Fruit fly (Drosophila melanogaster) whole organism, embryonic: Measurements from ENCODE around the gene CG13031.

ENCODE experiments used
- ATbp ChIP-seq: fragments of 200-800 bp; sonication (Bioruptor generic); optimal IDR thresholded peaks from 2 replicates; lab custom pipeline; 2017; ENCODE audit warnings: missing biosample characterization, mild to moderate bottlenecking, missing genetic modification characterization, missing genetic modification reagents
- Bteb2 ChIP-seq: fragments of 200-800 bp; sonication (Bioruptor generic); optimal IDR thresholded peaks from 2 replicates; lab custom pipeline; 2016; ENCODE audit warnings: missing biosample characterization, missing genetic modification characterization
- CG1024 ChIP-seq: fragments of 200-800 bp; sonication (Bioruptor generic); IDR thresholded peaks from 2 replicates; pipeline ENCODE4 v1.3.6; 2022; ENCODE audit warnings: missing biosample characterization, missing genetic modification characterization
- CG11093 ChIP-seq: fragments of 200-800 bp; sonication (Bioruptor generic); IDR thresholded peaks from 3 replicates; pipeline ENCODE4 v1.3.6; 2022; ENCODE audit warnings: missing biosample characterization, missing genetic modification characterization
- CG11398 ChIP-seq: fragments of 200-800 bp; sonication (Bioruptor generic); optimal IDR thresholded peaks from 2 replicates; lab custom pipeline; 2016; ENCODE audit warnings: missing biosample characterization, missing genetic modification characterization
- CG12744 ChIP-seq: fragments of 200-800 bp; sonication (Bioruptor generic); optimal IDR thresholded peaks from 2 replicates; lab custom pipeline; 2016; ENCODE audit warnings: missing biosample characterization, missing genetic modification characterization
- CG12942 ChIP-seq: fragments of 200-800 bp; sonication (Bioruptor generic); optimal IDR thresholded peaks from 3 replicates; lab custom pipeline; 2016; ENCODE audit warnings: missing biosample characterization, missing genetic modification characterization
- CG1603 ChIP-seq: fragments of 200-800 bp; sonication (Bioruptor generic); optimal IDR thresholded peaks from 2 replicates; lab custom pipeline; 2019; ENCODE audit warnings: missing biosample characterization, mild to moderate bottlenecking, missing genetic modification characterization, moderate library complexity
- CG1647 ChIP-seq: fragments of 200-800 bp; sonication (Bioruptor generic); optimal IDR thresholded peaks from 3 replicates; lab custom pipeline; 2016; ENCODE audit warnings: missing biosample characterization, missing genetic modification characterization
- CG17802 ChIP-seq: fragments of 200-800 bp; sonication (Bioruptor generic); optimal IDR thresholded peaks from 2 replicates; lab custom pipeline; 2018; ENCODE audit warnings: missing biosample characterization, mild to moderate bottlenecking, missing genetic modification characterization, moderate library complexity
- CG18599 ChIP-seq: fragments of 200-800 bp; sonication (Bioruptor generic); optimal IDR thresholded peaks from 3 replicates; lab custom pipeline; 2017; ENCODE audit warnings: missing biosample characterization, missing genetic modification characterization, mild to moderate bottlenecking, moderate library complexity, missing genetic modification reagents
- CG32532 ChIP-seq: fragments of 200-800 bp; sonication (Bioruptor generic); IDR thresholded peaks from 2 replicates; pipeline ENCODE4 v1.3.6; 2022; ENCODE audit warnings: missing biosample characterization, missing genetic modification characterization
- CG3281 ChIP-seq: fragments of 200-800 bp; sonication (Bioruptor generic); optimal IDR thresholded peaks from 3 replicates; lab custom pipeline; 2017; ENCODE audit warnings: missing biosample characterization, mild to moderate bottlenecking, missing genetic modification characterization
- CG34376 ChIP-seq: fragments of 200-800 bp; sonication (Bioruptor generic); optimal IDR thresholded peaks from 2 replicates; lab custom pipeline; 2018; ENCODE audit warnings: missing biosample characterization, mild to moderate bottlenecking, missing genetic modification characterization
- CG4404 ChIP-seq: fragments of 200-800 bp; sonication (Bioruptor generic); IDR thresholded peaks from 2 replicates; pipeline ENCODE4 v1.3.6; 2022; ENCODE audit warnings: missing biosample characterization, missing genetic modification characterization
- CG5953 ChIP-seq: fragments of 200-800 bp; sonication (Bioruptor generic); IDR thresholded peaks from 2 replicates; pipeline ENCODE4 v1.3.6; 2022; ENCODE audit warnings: missing biosample characterization, missing genetic modification characterization
- CG9609 ChIP-seq: fragments of 200-800 bp; sonication (Bioruptor generic); optimal IDR thresholded peaks from 3 replicates; lab custom pipeline; 2016; ENCODE audit warnings: missing biosample characterization, missing genetic modification characterization
- CHES-1-like ChIP-seq: fragments of 200-800 bp; sonication (Bioruptor generic); optimal IDR thresholded peaks from 2 replicates; lab custom pipeline; 2016; ENCODE audit warnings: missing biosample characterization, missing genetic modification characterization
- Deaf1 ChIP-seq: fragments of 200-800 bp; optimal IDR thresholded peaks from 3 replicates; lab custom pipeline; 2019; ENCODE audit warnings: missing biosample characterization, mild to moderate bottlenecking, missing genetic modification characterization, moderate library complexity
- Dfd ChIP-seq, 2 experiments: fragments of >200 bp; optimal IDR thresholded peaks; 2 replicates each; lab custom pipeline; 2017; ENCODE audit warnings: missing biosample characterization in 2 of 2, missing genetic modification characterization in 2 of 2
- Doc2 ChIP-seq: fragments of 200-800 bp; sonication (Bioruptor generic); IDR thresholded peaks from 2 replicates; pipeline ENCODE4 v1.3.6; 2022; ENCODE audit warnings: missing biosample characterization, missing genetic modification characterization
- Fer3 ChIP-seq: fragments of 200-800 bp; sonication (Bioruptor generic); optimal IDR thresholded peaks from 2 replicates; lab custom pipeline; 2018; ENCODE audit warnings: missing biosample characterization, mild to moderate bottlenecking, missing genetic modification characterization, moderate library complexity
- GATAe ChIP-seq: fragments of 200-800 bp; sonication (Bioruptor generic); conservative IDR thresholded peaks from 2 replicates; pipeline ENCODE4 v1.3.6; 2022; ENCODE audit warnings: missing biosample characterization, missing genetic modification characterization
- Hr51 ChIP-seq, 2 experiments: fragments of 200-800 bp; sonication (Bioruptor generic); optimal IDR thresholded peaks; 2 replicates in 1 of 2; 3 replicates in 1 of 2; lab custom pipeline; 2016 to 2018; ENCODE audit warnings: missing biosample characterization in 2 of 2, missing genetic modification characterization in 2 of 2, mild to moderate bottlenecking in 1 of 2, moderate library complexity in 1 of 2
- Myb ChIP-seq: fragments of 200-800 bp; sonication (Bioruptor generic); optimal IDR thresholded peaks from 2 replicates; lab custom pipeline; 2016; ENCODE audit warnings: missing biosample characterization, missing genetic modification characterization
- Nf-YA ChIP-seq: fragments of 200-800 bp; sonication (Bioruptor generic); IDR thresholded peaks from 2 replicates; pipeline ENCODE4 v1.3.6; 2022; ENCODE audit warnings: missing biosample characterization, missing genetic modification characterization
- NfI ChIP-seq: fragments of 200-800 bp; sonication (Bioruptor generic); optimal IDR thresholded peaks from 3 replicates; lab custom pipeline; 2018; ENCODE audit warnings: missing biosample characterization, mild to moderate bottlenecking, missing genetic modification characterization, moderate library complexity
- Opbp ChIP-seq: fragments of 200-800 bp; sonication (Bioruptor generic); IDR thresholded peaks from 3 replicates; pipeline ENCODE4 v1.3.6; 2022; ENCODE audit warnings: missing biosample characterization, missing genetic modification characterization; ENCODE audit not compliant: partially characterized antibody
- Poxn ChIP-seq: fragments of 200-800 bp; sonication (Bioruptor generic); IDR thresholded peaks from 2 replicates; pipeline ENCODE4 v1.3.6; 2022; ENCODE audit warnings: missing biosample characterization, missing genetic modification characterization
- Scr ChIP-seq: fragments of 200-800 bp; sonication (Bioruptor generic); IDR thresholded peaks from 2 replicates; pipeline ENCODE4 v1.3.6; 2022; ENCODE audit warnings: missing biosample characterization, missing genetic modification characterization; ENCODE audit not compliant: partially characterized antibody
- Sox102F ChIP-seq: fragments of 200-800 bp; sonication (Bioruptor generic); optimal IDR thresholded peaks from 2 replicates; lab custom pipeline; 2018; ENCODE audit warnings: missing biosample characterization, mild to moderate bottlenecking, missing genetic modification characterization, moderate library complexity
- Taf1 ChIP-seq: fragments of 200-800 bp; sonication (Bioruptor generic); IDR thresholded peaks from 2 replicates; pipeline ENCODE4 v1.3.6; 2022; ENCODE audit warnings: missing biosample characterization, missing genetic modification characterization
- ac ChIP-seq: fragments of 200-800 bp; sonication (Bioruptor generic); optimal IDR thresholded peaks from 3 replicates; lab custom pipeline; 2017; ENCODE audit warnings: missing biosample characterization, mild to moderate bottlenecking, missing genetic modification characterization
- crp ChIP-seq, 2 experiments: fragments of 200-800 bp; sonication (Bioruptor generic); optimal IDR thresholded peaks; 2 replicates in 1 of 2; 3 replicates in 1 of 2; lab custom pipeline; 2017; ENCODE audit warnings: missing biosample characterization in 2 of 2, missing genetic modification characterization in 2 of 2, mild to moderate bottlenecking in 1 of 2, moderate library complexity in 1 of 2
- cwo ChIP-seq: fragments of 200-800 bp; sonication (Bioruptor generic); optimal IDR thresholded peaks from 3 replicates; lab custom pipeline; 2017; ENCODE audit warnings: missing biosample characterization, missing genetic modification characterization, mild to moderate bottlenecking, moderate library complexity, missing genetic modification reagents
- fru ChIP-seq: fragments of >200 bp; optimal IDR thresholded peaks from 2 replicates; lab custom pipeline; 2017
- gro ChIP-seq: fragments of 200-800 bp; sonication (Bioruptor generic); optimal IDR thresholded peaks from 2 replicates; lab custom pipeline; 2016; ENCODE audit warnings: missing biosample characterization, missing genetic modification characterization
- gsb ChIP-seq: fragments of 200-800 bp; sonication (Bioruptor generic); IDR thresholded peaks from 2 replicates; pipeline ENCODE4 v1.3.6; 2022; ENCODE audit warnings: missing biosample characterization, missing genetic modification characterization
- maf-S ChIP-seq: fragments of 200-800 bp; sonication (Bioruptor generic); optimal IDR thresholded peaks from 2 replicates; lab custom pipeline; 2016; ENCODE audit warnings: missing biosample characterization, missing genetic modification characterization
- mam ChIP-seq: fragments of 200-800 bp; sonication (Bioruptor generic); optimal IDR thresholded peaks from 3 replicates; lab custom pipeline; 2016; ENCODE audit warnings: missing biosample characterization, missing genetic modification characterization
- nau ChIP-seq: fragments of 200-800 bp; sonication (Bioruptor generic); optimal IDR thresholded peaks from 3 replicates; lab custom pipeline; 2017; ENCODE audit warnings: missing biosample characterization, mild to moderate bottlenecking, missing genetic modification characterization, missing genetic modification reagents
- onecut ChIP-seq: fragments of 200-800 bp; sonication (Bioruptor generic); IDR thresholded peaks from 2 replicates; pipeline ENCODE4 v1.3.6; 2022; ENCODE audit warnings: missing biosample characterization, missing genetic modification characterization
- pan ChIP-seq, 4 experiments: fragments of >200 bp in 3 of 4; fragments of 200-800 bp in 1 of 4; sonication (Bioruptor generic) in 1 of 4; optimal IDR thresholded peaks in 3 of 4; IDR thresholded peaks in 1 of 4; 2 replicates each; pipeline versions ENCODE4 v1.3.6 to Lab custom; 2017 to 2022; ENCODE audit warnings: missing biosample characterization in 2 of 4, missing genetic modification characterization in 2 of 4, mixed read lengths in 1 of 4
- pros ChIP-seq: fragments of 200-800 bp; sonication (Bioruptor generic); optimal IDR thresholded peaks from 3 replicates; lab custom pipeline; 2019; ENCODE audit warnings: missing biosample characterization, mild to moderate bottlenecking, missing genetic modification characterization, moderate library complexity
- pzg ChIP-seq: fragments of 200-800 bp; sonication (Bioruptor generic); optimal IDR thresholded peaks from 3 replicates; lab custom pipeline; 2018; ENCODE audit warnings: missing biosample characterization, mild to moderate bottlenecking, missing genetic modification characterization, moderate library complexity
- sens ChIP-seq: fragments of 200-800 bp; sonication (Bioruptor generic); peaks from one replicate; lab custom pipeline; 2016; ENCODE audit warnings: missing biosample characterization, missing genetic modification characterization
- sna ChIP-seq: fragments of 200-800 bp; sonication (Bioruptor generic); IDR thresholded peaks from 2 replicates; pipeline ENCODE4 v1.3.6; 2022; ENCODE audit warnings: missing biosample characterization, missing genetic modification characterization; ENCODE audit not compliant: partially characterized antibody
- usp ChIP-seq: fragments of >200 bp; optimal IDR thresholded peaks from 2 replicates; lab custom pipeline; 2017; ENCODE audit warnings: missing biosample characterization, missing genetic modification characterization
- yki ChIP-seq: fragments of >200 bp; optimal IDR thresholded peaks from 3 replicates; lab custom pipeline; 2018
- zfh1 ChIP-seq: fragments of 200-800 bp; sonication (Bioruptor generic); IDR thresholded peaks from 3 replicates; pipeline ENCODE4 v1.3.6; 2022; ENCODE audit warnings: missing biosample characterization, missing genetic modification characterization

CG13031 gene

dm6 chr3L:16768001-16768652, 43.5 kb downstream of the CG13031 start (continued):
- TF ChIP-seq CG4404 (GFP tag; lab: Robert Waterston, UW) (peak; percentile 79), CG12942 (no peak), ATbp (GFP tag; lab: Kevin White, UChicago) (no peak), NfI (GFP tag; lab: Kevin White, UChicago) (no peak), crp (GFP tag; optimal IDR thresholded peaks at IDR 0.05; lab: Kevin White, UChicago) (no peak), Dfd (GFP tag; optimal IDR thresholded peaks at IDR 0.05; lab: Kevin White, UChicago) (no peak), CG3281 (GFP tag; lab: Kevin White, UChicago) (no peak), fru (lab: Kevin White, UChicago) (no peak), CG1024 (GFP tag; lab: Robert Waterston, UW) (no peak), CG1603 (tag; lab: Kevin White, UChicago) (peak; percentile 83), CG32532 (GFP tag; lab: Robert Waterston, UW) (no peak), GATAe (GFP tag; lab: Robert Waterston, UW) (no peak), mam (GFP tag; lab: Kevin White, UChicago) (peak; percentile 16), usp (GFP tag; lab: Kevin White, UChicago) (no peak), pros (GFP tag; lab: Kevin White, UChicago) (peak; percentile 88), CG12744 (GFP tag; lab: Kevin White, UChicago) (no peak), onecut (GFP tag; lab: Robert Waterston, UW) (0 out of 2 replicates have a peak, but pooled peaks have one; percentile 12), CG1647 (no peak), Opbp (GFP tag; lab: Robert Waterston, UW) (no peak), yki (lab: Kevin White, UChicago) (no peak), Myb (GFP tag; lab: Kevin White, UChicago) (no peak), CHES-1-like (GFP tag; lab: Kevin White, UChicago) (no peak), ac (GFP tag; lab: Kevin White, UChicago) (no peak), CG9609 (GFP tag; lab: Kevin White, UChicago) (no peak), CG34376 (GFP tag; lab: Kevin White, UChicago) (no peak), Hr51 (GFP tag; optimal IDR thresholded peaks at IDR 0.05; lab: Kevin White, UChicago) (peak in 1 of 2 experiments; percentile 23), sna (0 out of 2 replicates have a peak, but pooled peaks have one; percentile 24), Nf-YA (GFP tag; lab: Robert Waterston, UW) (no peak), CG18599 (GFP tag; lab: Kevin White, UChicago) (no peak), Poxn (GFP tag; lab: Robert Waterston, UW) (no peak), pan (optimal IDR thresholded peaks at IDR 0.05; lab: Kevin White, UChicago) (peak in 1 of 2 experiments; percentile 78), pan (GFP tag; optimal IDR thresholded peaks at IDR 0.05 in 1 of 2, IDR thresholded peaks at IDR 0.05 in 1 of 2) (peak in 1 of 2 experiments; percentile 44), Deaf1 (tag; lab: Kevin White, UChicago) (no peak), Scr (GFP tag; lab: Robert Waterston, UW) (no peak), Sox102F (GFP tag; lab: Kevin White, UChicago) (peak; percentile 34), cwo (no peak), gro (GFP tag; lab: Kevin White, UChicago) (no peak), Bteb2 (GFP tag; lab: Kevin White, UChicago) (no peak), pzg (GFP tag; lab: Kevin White, UChicago) (no peak), CG11398 (GFP tag; lab: Kevin White, UChicago) (no peak), Taf1 (GFP tag; lab: Robert Waterston, UW) (no peak), CG11093 (GFP tag; lab: Robert Waterston, UW) (0 out of 3 replicates have a peak, but pooled peaks have one; percentile 31), maf-S (GFP tag; lab: Kevin White, UChicago) (no peak), nau (no peak), zfh1 (GFP tag; lab: Robert Waterston, UW) (peak; percentile 63; the same call in 2 of the 3 replicates), gsb (no peak), Doc2 (GFP tag; lab: Robert Waterston, UW) (no peak), CG17802 (tag; lab: Kevin White, UChicago) (no peak), sens (GFP tag; lab: Kevin White, UChicago) (peak; percentile 94), CG5953 (no peak), Fer3 (no peak)
